Worm (Caenorhabditis elegans) whole organism, late embryonic: ENCODE measurements around the gene sel-2.
A peak's percentile ranks its signal among the peaks of the same experiment; 100 is the strongest.

Experiments used
- ceh-19 ChIP-seq: fragments of 200-800 bp; sonication (Bioruptor generic); optimal IDR thresholded peaks from 2 replicates; lab custom pipeline; 2018; ENCODE audit warnings: mild to moderate bottlenecking, missing genetic modification characterization, missing compliant biosample characterization
- ceh-2 ChIP-seq: sonication (generic microtip); optimal IDR thresholded peaks from 2 replicates; lab custom pipeline; 2016; ENCODE audit warnings: missing genotype, missing genetic modification characterization, missing compliant biosample characterization
- dve-1 ChIP-seq: sonication (generic microtip); optimal IDR thresholded peaks from 2 replicates; lab custom pipeline; 2017; ENCODE audit warnings: antibody characterized with exemption, mild to moderate bottlenecking, missing genetic modification characterization, missing compliant biosample characterization
- elt-2 ChIP-seq: sonication (generic microtip); optimal IDR thresholded peaks from 2 replicates; lab custom pipeline; 2016; ENCODE audit warnings: missing genetic modification reagents, missing genetic modification characterization, missing compliant biosample characterization
- nfya-1 ChIP-seq: sonication (generic microtip); optimal IDR thresholded peaks from 2 replicates; lab custom pipeline; 2017; ENCODE audit warnings: missing genetic modification characterization, mild to moderate bottlenecking, missing compliant biosample characterization, antibody characterized with exemption, moderate library complexity
- npax-4 ChIP-seq: sonication (generic microtip); optimal IDR thresholded peaks from 2 replicates; lab custom pipeline; 2016; ENCODE audit warnings: missing genetic modification characterization, missing compliant biosample characterization
- unc-86 ChIP-seq: sonication (generic microtip); optimal IDR thresholded peaks from 2 replicates; lab custom pipeline; 2016; ENCODE audit warnings: missing genetic modification characterization, missing compliant biosample characterization

DNA sequence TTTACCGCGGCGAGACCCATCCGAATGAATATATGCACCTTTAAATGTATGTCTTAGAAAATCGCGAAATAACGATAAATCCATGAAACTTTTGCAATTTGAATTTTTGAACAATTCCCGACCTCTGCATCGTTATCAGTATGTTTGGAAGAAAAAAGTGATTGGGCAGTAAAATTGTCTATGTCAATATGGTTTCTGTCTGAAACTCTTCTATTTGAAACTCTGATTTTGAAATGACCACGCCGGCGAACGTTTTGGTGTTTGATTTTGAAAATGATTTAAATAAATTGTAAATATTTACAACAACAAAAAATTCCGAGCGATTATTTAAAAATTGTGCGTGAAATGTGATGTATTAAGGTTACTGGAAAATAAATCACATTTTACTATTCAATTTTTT is 50.9 kb downstream of the sel-2 start:
- TF ChIP-seq npax-4 (tag; lab: Kevin White, UChicago) (no peak), nfya-1 (tag; lab: Kevin White, UChicago) (no peak), ceh-2 (no peak), dve-1 (tag; lab: Kevin White, UChicago) (no peak), ceh-19 (GFP tag; lab: Kevin White, UChicago) (no peak), unc-86 (tag; lab: Kevin White, UChicago) (no peak), elt-2 (tag; lab: Kevin White, UChicago) (peak; percentile 10)
